Fruit fly (Drosophila melanogaster): Measurements from ENCODE around the gene CRMP.

Gene CRMP

DNA sequence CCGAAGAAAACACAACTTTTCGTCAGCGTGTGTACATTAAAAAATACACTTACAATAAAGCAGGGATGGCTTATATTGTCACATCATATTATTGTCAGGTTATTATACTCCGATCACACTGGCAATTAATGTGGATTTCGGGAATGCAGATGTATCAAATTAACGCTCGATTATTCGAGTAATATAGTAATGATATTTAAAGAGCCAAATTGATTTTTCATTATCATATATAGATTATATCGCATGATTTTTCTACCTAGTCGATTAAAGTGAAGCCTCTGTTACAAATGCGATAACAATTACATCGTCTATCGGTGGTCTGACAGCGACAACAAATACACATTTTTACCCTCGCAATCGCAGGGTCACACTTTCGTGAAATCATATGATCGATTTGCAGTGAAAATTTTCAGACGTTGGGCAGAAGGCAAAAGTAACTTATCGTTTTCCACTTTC, 20.5 kb downstream of the CRMP start, which contains the start of the genes noi and Vha26 (continued):
- no peak for TF ChIP-seq wor (GFP tag; IDR thresholded peaks at IDR 0.05)
- no peak for TF ChIP-seq Mrtf (GFP tag; IDR thresholded peaks at IDR 0.05)
- no peak for TF ChIP-seq usp (GFP tag; optimal IDR thresholded peaks at IDR 0.05)
- peak; percentile 15 for TF ChIP-seq nerfin-1 (tag; optimal IDR thresholded peaks at IDR 0.05)
- no peak for TF ChIP-seq CG10431 (GFP tag; optimal IDR thresholded peaks at IDR 0.05)
- no peak for TF ChIP-seq peb (GFP tag; IDR thresholded peaks at IDR 0.05)
- no peak for TF ChIP-seq schlank (tag; optimal IDR thresholded peaks at IDR 0.05)
- TF ChIP-seq vnd (GFP tag; IDR thresholded peaks at IDR 0.05; ENCODE audit: partially characterized antibody) = 0 out of 3 replicates have a peak, but pooled peaks have one; percentile 45
- TF ChIP-seq PHDP (tag; optimal IDR thresholded peaks at IDR 0.05) = no peak
- TF ChIP-seq Opbp (GFP tag; IDR thresholded peaks at IDR 0.05; ENCODE audit: partially characterized antibody) = no peak; the same call in 2 of the 3 replicates
- no peak for TF ChIP-seq Abd-B (GFP tag; optimal IDR thresholded peaks at IDR 0.05)
- TF ChIP-seq Doc2 (GFP tag; IDR thresholded peaks at IDR 0.05) = no peak
- TF ChIP-seq CG4424 (GFP tag; optimal IDR thresholded peaks at IDR 0.05) = peak; percentile 3
- TF ChIP-seq her (GFP tag; optimal IDR thresholded peaks at IDR 0.05) = no peak
- TF ChIP-seq wek (GFP tag; optimal IDR thresholded peaks at IDR 0.05) = no peak
- TF ChIP-seq CG1024 (GFP tag; IDR thresholded peaks at IDR 0.05) = peak; percentile 74
- TF ChIP-seq amos (GFP tag; IDR thresholded peaks at IDR 0.05; ENCODE audit: partially characterized antibody) = peak; percentile 59
- TF ChIP-seq dati (GFP tag; IDR thresholded peaks at IDR 0.05) = no peak
- peak; percentile 78 for TF ChIP-seq CG17186 (GFP tag; optimal IDR thresholded peaks at IDR 0.05)
- TF ChIP-seq CG30431 (GFP tag; optimal IDR thresholded peaks at IDR 0.05) = no peak
- TF ChIP-seq CG18764 (GFP tag; optimal IDR thresholded peaks at IDR 0.05) = peak; percentile 29
- TF ChIP-seq ind (GFP tag; optimal IDR thresholded peaks at IDR 0.05) = peak; percentile 38
- no peak for TF ChIP-seq cad (GFP tag; optimal IDR thresholded peaks at IDR 0.05)
- peak; percentile 76 for TF ChIP-seq zen (tag; optimal IDR thresholded peaks at IDR 0.05)
- peak; percentile 72 for TF ChIP-seq CG12391 (tag; optimal IDR thresholded peaks at IDR 0.05)
- TF ChIP-seq da (GFP tag; optimal IDR thresholded peaks at IDR 0.05) = peak; percentile 8
- peak; percentile 63 for TF ChIP-seq CG13424 (tag; optimal IDR thresholded peaks at IDR 0.05)
- TF ChIP-seq CG17361 (GFP tag; IDR thresholded peaks at IDR 0.05) = peak; percentile 74; the same call in 2 of the 3 replicates
- TF ChIP-seq CG10209 (GFP tag; optimal IDR thresholded peaks at IDR 0.05) = no peak
- TF ChIP-seq so (GFP tag; IDR thresholded peaks at IDR 0.05) = no peak
- TF ChIP-seq CG3995 (GFP tag; optimal IDR thresholded peaks at IDR 0.05) = peak; percentile 85
- no peak for TF ChIP-seq Rfx (GFP tag; IDR thresholded peaks at IDR 0.05)
- no peak for TF ChIP-seq al (GFP tag; IDR thresholded peaks at IDR 0.05)
- TF ChIP-seq CG13296 (GFP tag; optimal IDR thresholded peaks at IDR 0.05) = peak; percentile 7
- TF ChIP-seq dm (GFP tag; optimal IDR thresholded peaks at IDR 0.05) = peak; percentile 16
- TF ChIP-seq Asciz (GFP tag; optimal IDR thresholded peaks at IDR 0.05) = no peak
- no peak for TF ChIP-seq CG12071 (GFP tag; optimal IDR thresholded peaks at IDR 0.05)
- peak; percentile 60 for TF ChIP-seq CG9727 (GFP tag; optimal IDR thresholded peaks at IDR 0.05)
- TF ChIP-seq CG2116 (GFP tag; optimal IDR thresholded peaks at IDR 0.05) = peak; percentile 76
- TF ChIP-seq Sox100B (GFP tag; optimal IDR thresholded peaks at IDR 0.05) = no peak
- TF ChIP-seq CG5953 (GFP tag; IDR thresholded peaks at IDR 0.05) = no peak
- peak; percentile 90 for TF ChIP-seq pzg (GFP tag; optimal IDR thresholded peaks at IDR 0.05)
- no peak for TF ChIP-seq CG11398 (GFP tag; optimal IDR thresholded peaks at IDR 0.05)
- TF ChIP-seq CG3847 (GFP tag; IDR thresholded peaks at IDR 0.05) = peak; percentile 45; the same call in 1 of the 2 replicates
- no peak for TF ChIP-seq Chrac-16 (GFP tag; optimal IDR thresholded peaks at IDR 0.05)
- TF ChIP-seq CG11456 (GFP tag; IDR thresholded peaks at IDR 0.05) = no peak
- no peak for TF ChIP-seq cas (GFP tag; IDR thresholded peaks at IDR 0.05)
- peak; percentile 18 for TF ChIP-seq fd96Cb (tag; optimal IDR thresholded peaks at IDR 0.05)
- TF ChIP-seq pb (GFP tag; optimal IDR thresholded peaks at IDR 0.05) = no peak
- TF ChIP-seq chn (GFP tag; optimal IDR thresholded peaks at IDR 0.05) = no peak
- peak; percentile 45 for TF ChIP-seq YL-1 (GFP tag; optimal IDR thresholded peaks at IDR 0.05)
- TF ChIP-seq Dip3 (GFP tag; optimal IDR thresholded peaks at IDR 0.05) = peak; percentile 29
